Worm (Caenorhabditis elegans) whole organism, L4/young adult: Measurements from ENCODE around the gene nep-17.

Experiments used
- W03F9.2 ChIP-seq: fragments of 150-350 bp; optimal IDR thresholded peaks from 2 replicates; lab custom pipeline; 2014; ENCODE audit warnings: missing biosample characterization, missing genetic modification characterization
- dao-5 ChIP-seq: sonication (generic microtip); optimal IDR thresholded peaks from 2 replicates; lab custom pipeline; 2016; ENCODE audit warnings: missing genotype, missing genetic modification characterization, moderate library complexity, missing compliant biosample characterization
- him-1 ChIP-seq: sonication (generic microtip); optimal IDR thresholded peaks from 2 replicates; lab custom pipeline; 2016; ENCODE audit warnings: missing genotype, missing genetic modification reagents, missing genetic modification characterization, missing compliant biosample characterization

nep-17 gene

DNA sequence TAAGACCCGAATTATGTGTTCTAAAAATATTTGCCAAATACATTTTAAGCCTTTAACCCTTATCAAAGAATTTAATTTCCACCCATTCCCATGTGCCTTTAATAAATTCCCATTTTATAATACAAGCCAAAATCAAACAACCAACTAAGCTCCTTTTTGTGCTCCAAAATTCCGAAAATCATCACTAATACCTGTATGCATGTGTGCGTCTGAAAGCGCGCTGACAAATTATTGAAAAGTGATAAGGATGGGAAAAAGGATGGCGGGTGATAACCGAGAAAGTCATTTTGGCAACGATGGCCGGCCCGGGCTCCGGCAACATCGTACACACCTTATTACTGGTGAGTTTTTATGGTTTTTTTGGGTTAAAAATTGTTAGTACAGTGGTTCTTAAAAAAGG, at the start of gene nep-17:
Gene nep-17 (plus strand): TSS at position 285 of the 400 bp plus-strand sequence.
- no peak for TF ChIP-seq him-1
- no peak for TF ChIP-seq W03F9.2
- no peak for TF ChIP-seq dao-5 (tag; lab: Kevin White, UChicago)

- TF ChIP-seq dao-5 (tag; lab: Kevin White, UChicago) (no peak), him-1 (no peak), W03F9.2 (peak; percentile 64)
Measured at ce11 chrII:13460592-13461395, 46.8 kb upstream of the nep-17 start, which contains the start of gene pqn-27. Gene pqn-27 (minus strand): TSS chrII:13460642.

ce11 chrII:13461604-13462375, 45.8 kb upstream of the nep-17 start:
- TF ChIP-seq dao-5 (tag; lab: Kevin White, UChicago) (no peak), W03F9.2 (peak; percentile 12), him-1 (no peak)

- no peak for TF ChIP-seq W03F9.2
- no peak for TF ChIP-seq him-1
- TF ChIP-seq dao-5 (tag; lab: Kevin White, UChicago): no peak
Measured at ce11 chrII:13465381-13465838, 42.2 kb upstream of the nep-17 start.

DNA sequence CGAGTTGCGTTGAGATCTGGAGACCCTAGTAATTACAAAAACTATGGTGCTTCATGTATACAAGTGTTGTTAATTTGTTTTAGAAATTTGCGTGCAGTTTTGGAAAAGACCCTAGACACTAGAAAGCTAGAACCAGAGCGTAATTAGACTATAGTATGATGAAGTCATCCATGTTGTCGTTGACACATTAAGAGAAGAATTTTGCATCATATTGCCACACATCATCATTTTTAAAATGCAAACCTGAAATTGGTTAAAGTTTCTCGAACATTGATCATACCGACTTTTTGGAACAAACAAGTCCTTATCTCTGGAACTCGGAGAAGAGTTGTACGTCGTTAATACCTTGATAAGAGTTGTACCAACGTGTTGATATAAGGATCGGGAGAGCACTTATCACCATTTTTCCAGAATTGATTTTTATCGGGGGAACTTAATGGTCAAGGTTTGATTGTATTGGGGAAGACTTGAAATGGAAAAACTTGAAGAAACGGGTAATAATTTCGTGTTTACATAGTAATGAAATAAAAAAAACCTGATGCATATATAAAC, 39.7 kb upstream of the nep-17 start:
- TF ChIP-seq W03F9.2 (no peak), dao-5 (tag; lab: Kevin White, UChicago) (no peak), him-1 (no peak)

DNA sequence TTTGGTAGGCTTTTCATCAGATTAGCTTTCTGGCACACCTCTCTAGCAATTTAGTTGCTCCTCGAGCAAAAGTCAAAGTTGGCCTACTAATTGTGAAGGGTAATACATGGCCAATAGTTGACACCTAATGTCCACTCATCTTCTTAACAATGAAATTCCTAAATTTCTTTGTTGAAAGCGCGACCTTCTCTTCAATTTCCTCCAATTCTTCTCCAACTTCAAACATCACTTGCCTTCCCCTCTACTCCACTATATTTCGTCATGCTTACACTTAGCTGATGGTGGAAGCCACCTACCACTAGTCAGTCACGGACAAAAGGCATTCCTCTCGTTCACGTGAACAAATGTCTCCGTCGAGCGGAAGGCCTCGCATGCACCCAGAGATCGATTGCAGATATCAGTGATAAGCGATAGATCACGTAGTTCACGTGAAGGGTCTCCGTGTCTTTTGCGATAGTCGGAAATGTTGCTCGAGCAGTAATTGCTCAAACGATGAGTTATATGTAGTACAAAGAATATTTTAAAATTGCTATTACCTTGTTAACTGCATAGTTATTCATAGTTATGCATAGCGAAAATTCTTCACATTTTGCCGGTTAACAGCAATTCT, 38.5 kb upstream of the nep-17 start, which contains the start of gene E01G4.3:
Gene E01G4.3 (minus strand): TSS at position 560 of the 610 bp plus-strand sequence.
- TF ChIP-seq W03F9.2 (no peak), dao-5 (tag; lab: Kevin White, UChicago) (no peak), him-1 (no peak)

ce11 chrII:13470655-13471054, 37.0 kb upstream of the nep-17 start:
- TF ChIP-seq W03F9.2 (no peak), dao-5 (tag; lab: Kevin White, UChicago) (no peak), him-1 (no peak)

DNA sequence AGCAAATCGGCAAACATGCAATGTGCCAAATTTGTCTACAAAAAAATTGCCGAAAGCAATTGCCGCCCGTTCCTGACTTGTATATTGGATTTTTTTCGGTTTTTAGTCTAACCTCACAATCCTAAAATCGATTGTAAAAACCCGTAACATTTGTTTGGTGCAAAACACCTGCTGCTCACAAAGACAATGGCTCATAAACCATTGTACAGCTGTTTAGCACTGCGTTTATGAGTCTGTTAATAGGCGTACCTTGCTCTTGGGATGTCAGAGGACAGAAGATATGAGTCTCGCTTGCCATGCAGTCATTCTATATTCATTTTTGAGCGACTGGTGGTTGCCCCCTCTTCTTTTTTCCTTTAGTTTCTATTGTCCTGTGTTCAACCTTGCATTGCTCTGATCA, 35.5 kb upstream of the nep-17 start, which contains the start of gene E01G4.5:
Gene E01G4.5 (plus strand): TSS at position 301 of the 400 bp plus-strand sequence.
- TF ChIP-seq him-1 (no peak), W03F9.2 (no peak), dao-5 (tag; lab: Kevin White, UChicago) (no peak)

- TF ChIP-seq W03F9.2: peak; percentile 26
- TF ChIP-seq him-1: no peak
Measured at ce11 chrII:13477230-13477629, 30.4 kb upstream of the nep-17 start.

- TF ChIP-seq him-1 (no peak), dao-5 (tag; lab: Kevin White, UChicago) (no peak), W03F9.2 (no peak)
Measured at ce11 chrII:13479424-13479823, 28.2 kb upstream of the nep-17 start.

DNA sequence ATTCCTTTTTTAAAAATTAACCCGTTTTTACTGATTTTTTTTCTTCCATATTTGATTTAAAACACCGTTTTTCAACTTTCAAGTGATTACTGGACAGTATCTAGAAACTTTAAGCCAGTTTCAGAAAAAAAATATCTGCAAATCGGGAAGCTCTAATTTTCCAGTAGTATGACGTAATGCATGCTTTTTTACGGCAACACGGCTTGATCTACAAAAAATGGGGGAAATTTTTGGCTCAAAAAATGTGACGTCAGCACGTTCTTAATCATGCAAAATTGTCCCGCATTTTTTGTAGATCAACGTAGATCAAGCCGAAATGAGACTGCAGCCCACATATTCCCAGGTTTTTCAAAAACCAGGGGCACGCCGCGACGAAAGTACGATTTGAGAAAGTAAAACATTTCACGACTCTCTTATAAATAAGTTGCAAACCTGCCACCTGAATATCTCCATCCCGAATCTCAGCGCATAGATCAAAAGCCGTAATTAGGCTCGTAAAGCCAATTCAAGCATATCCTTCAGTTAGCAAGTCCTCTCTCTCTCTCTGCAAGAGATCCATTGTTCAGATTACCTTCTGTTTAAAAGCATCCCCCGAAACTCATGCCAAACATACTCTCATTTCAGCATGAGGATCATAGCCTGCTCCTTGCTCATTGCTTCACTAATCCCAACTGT, 25.7 kb upstream of the nep-17 start, which contains the start of gene E01G4.6:
Gene E01G4.6 (plus strand): TSS at position 625 of the 675 bp plus-strand sequence.
- TF ChIP-seq him-1 (no peak), dao-5 (tag; lab: Kevin White, UChicago) (no peak), W03F9.2 (no peak)

- TF ChIP-seq him-1: no peak
- no peak for TF ChIP-seq dao-5 (tag; lab: Kevin White, UChicago)
- no peak for TF ChIP-seq W03F9.2
Measured at ce11 chrII:13484108-13484507, 23.5 kb upstream of the nep-17 start.

DNA sequence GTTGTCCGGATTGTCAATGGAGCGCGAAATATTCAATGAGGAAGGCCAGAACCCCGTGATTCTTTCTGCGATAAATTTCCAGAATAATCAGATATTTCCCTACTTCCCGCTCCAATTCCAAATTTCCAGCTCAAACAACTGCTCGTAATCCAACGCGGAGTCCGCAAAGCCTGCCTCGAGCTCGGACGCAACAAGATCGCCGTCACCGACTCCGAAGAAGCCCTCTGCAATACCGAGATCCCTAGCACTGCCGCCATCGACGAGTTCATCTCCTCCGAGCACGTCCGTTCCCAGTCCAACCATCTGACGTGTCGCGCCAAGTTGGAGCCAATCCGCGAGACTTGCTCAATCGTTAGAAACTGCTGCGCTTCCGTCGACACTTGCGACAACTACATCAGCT, 22.5 kb upstream of the nep-17 start:
- TF ChIP-seq dao-5 (tag; lab: Kevin White, UChicago): no peak

- TF ChIP-seq dao-5 (tag; lab: Kevin White, UChicago) (no peak), him-1 (no peak), W03F9.2 (no peak)
Measured at ce11 chrII:13487563-13487962, 20.1 kb upstream of the nep-17 start.
